Fruit fly (Drosophila melanogaster) whole organism, wandering third instar larva: ENCODE data around the gene CG32246.

Experiments
- Abd-B ChIP-seq: fragments of >200 bp; optimal IDR thresholded peaks from 2 replicates; lab custom pipeline; 2017; ENCODE audit warnings: missing biosample characterization, missing genetic modification characterization
- CG32264 ChIP-seq: fragments of 200-800 bp; sonication (Bioruptor generic); optimal IDR thresholded peaks from 2 replicates; lab custom pipeline; 2016; ENCODE audit warnings: missing biosample characterization, missing genetic modification characterization
- CG9705 ChIP-seq: fragments of 200-800 bp; sonication (Bioruptor generic); optimal IDR thresholded peaks from 2 replicates; lab custom pipeline; 2018; ENCODE audit warnings: missing biosample characterization, mild to moderate bottlenecking, missing genetic modification characterization
- CrebA ChIP-seq: fragments of 200-800 bp; sonication (Bioruptor generic); optimal IDR thresholded peaks from 2 replicates; lab custom pipeline; 2016; ENCODE audit warnings: missing biosample characterization, mild to moderate bottlenecking, missing genetic modification characterization, borderline replicate concordance
- Dfd ChIP-seq: fragments of >200 bp; optimal IDR thresholded peaks from 2 replicates; lab custom pipeline; 2017; ENCODE audit warnings: missing biosample characterization, missing genetic modification characterization
- Dif ChIP-seq: fragments of 200-275, 200-300 bp; sonication (Bioruptor generic); optimal IDR thresholded peaks from 2 replicates; lab custom pipeline; 2018; ENCODE audit warnings: missing biosample characterization, missing genetic modification characterization; ENCODE audit not compliant: partially characterized antibody
- GATAd ChIP-seq: sonication (Bioruptor generic); optimal IDR thresholded peaks from 2 replicates; lab custom pipeline; 2016; ENCODE audit warnings: missing biosample characterization, missing genetic modification characterization
- HLH106 ChIP-seq: fragments of 200-800 bp; optimal IDR thresholded peaks from 3 replicates; lab custom pipeline; 2019; ENCODE audit warnings: missing biosample characterization, mild to moderate bottlenecking, missing genetic modification characterization, moderate library complexity
- Hnf4 ChIP-seq: fragments of 200-800 bp; sonication (Bioruptor generic); optimal IDR thresholded peaks from 2 replicates; lab custom pipeline; 2016; ENCODE audit warnings: missing biosample characterization, mild to moderate bottlenecking, missing genetic modification characterization
- Hr78 ChIP-seq: fragments of >200 bp; optimal IDR thresholded peaks from 2 replicates; lab custom pipeline; 2017; ENCODE audit warnings: missing biosample characterization, missing genetic modification characterization
- Hr83 ChIP-seq: fragments of 200-300 bp; sonication (Bioruptor generic); optimal IDR thresholded peaks from 2 replicates; lab custom pipeline; 2016; ENCODE audit warnings: missing biosample characterization, mild to moderate bottlenecking, missing genetic modification characterization, moderate library complexity; ENCODE audit not compliant: poor library complexity, severe bottlenecking
- Jra ChIP-seq: sonication (Bioruptor generic); optimal IDR thresholded peaks from 2 replicates; lab custom pipeline; 2016; ENCODE audit warnings: missing biosample characterization, missing genetic modification characterization
- Mio ChIP-seq: sonication (Bioruptor generic); optimal IDR thresholded peaks from 2 replicates; lab custom pipeline; 2016; ENCODE audit warnings: missing biosample characterization, missing genetic modification characterization
- Myc ChIP-seq: fragments of >200 bp; optimal IDR thresholded peaks from 2 replicates; lab custom pipeline; 2017
- N ChIP-seq: fragments of >200 bp; optimal IDR thresholded peaks from 2 replicates; lab custom pipeline; 2018; ENCODE audit warnings: missing biosample characterization, missing external identifiers, missing genetic modification characterization
- OdsH ChIP-seq: fragments of 200-800 bp; sonication (Bioruptor generic); optimal IDR thresholded peaks from 2 replicates; lab custom pipeline; 2016; ENCODE audit warnings: missing biosample characterization, mild to moderate bottlenecking, missing genetic modification characterization
- Rel ChIP-seq, 2 experiments: fragments of 200-800 bp; sonication (Bioruptor generic) in 1 of 2; optimal IDR thresholded peaks; 2 replicates in 1 of 2; 3 replicates in 1 of 2; lab custom pipeline; 2016 to 2019; ENCODE audit warnings: mild to moderate bottlenecking in 2 of 2, missing biosample characterization in 2 of 2, missing genetic modification characterization in 2 of 2, moderate library complexity in 1 of 2
- Sp1 ChIP-seq: fragments of 200-800 bp; sonication (Bioruptor generic); optimal IDR thresholded peaks from 3 replicates; lab custom pipeline; 2019; ENCODE audit warnings: missing biosample characterization, mild to moderate bottlenecking, missing genetic modification characterization, moderate library complexity
- Vsx2 ChIP-seq: fragments of 200-300, 225-300 bp; sonication (Bioruptor generic); optimal IDR thresholded peaks from 2 replicates; lab custom pipeline; 2018; ENCODE audit warnings: missing biosample characterization, missing genetic modification characterization; ENCODE audit not compliant: partially characterized antibody
- br ChIP-seq: fragments of 200-800 bp; sonication (Bioruptor generic); optimal IDR thresholded peaks from 2 replicates; lab custom pipeline; 2016; ENCODE audit warnings: missing biosample characterization, missing genetic modification characterization
- brk ChIP-seq: fragments of 200-800 bp; sonication (Bioruptor generic); optimal IDR thresholded peaks from 2 replicates; lab custom pipeline; 2016; ENCODE audit warnings: missing biosample characterization, mild to moderate bottlenecking, missing genetic modification characterization
- dl ChIP-seq, 2 experiments: fragments of 175-275, 200-275 bp in 1 of 2; fragments of 200-275 bp in 1 of 2; sonication (Bioruptor generic); optimal IDR thresholded peaks; lab custom pipeline; 2018; ENCODE audit warnings: mild to moderate bottlenecking in 2 of 2, missing biosample characterization in 2 of 2, missing genetic modification characterization in 2 of 2, moderate library complexity in 2 of 2; ENCODE audit not compliant: partially characterized antibody in 2 of 2, insufficient read depth in 1 of 2
- dmrt93B ChIP-seq: fragments of 200-800 bp; sonication (Bioruptor generic); optimal IDR thresholded peaks from 2 replicates; lab custom pipeline; 2018; ENCODE audit warnings: missing biosample characterization, mild to moderate bottlenecking, missing genetic modification characterization
- dsf ChIP-seq: sonication (Bioruptor generic); optimal IDR thresholded peaks from 2 replicates; lab custom pipeline; 2016; ENCODE audit warnings: missing biosample characterization, missing genetic modification characterization, borderline replicate concordance
- ey ChIP-seq: fragments of 200-800 bp; sonication (Bioruptor generic); optimal IDR thresholded peaks from 2 replicates; lab custom pipeline; 2016; ENCODE audit warnings: missing biosample characterization, missing genetic modification characterization
- foxo ChIP-seq, 2 experiments: fragments of 200-800 bp; sonication (Bioruptor generic); optimal IDR thresholded peaks; 2 replicates in 1 of 2; 3 replicates in 1 of 2; lab custom pipeline; 2016 to 2017; ENCODE audit warnings: missing biosample characterization in 2 of 2, missing genetic modification characterization in 2 of 2
- fru ChIP-seq: fragments of 200-800 bp; sonication (Bioruptor generic); optimal IDR thresholded peaks from 3 replicates; lab custom pipeline; 2016; ENCODE audit warnings: missing biosample characterization, mild to moderate bottlenecking, missing genetic modification characterization
- h ChIP-seq: fragments of 200-800 bp; sonication (Bioruptor generic); optimal IDR thresholded peaks from 3 replicates; lab custom pipeline; 2016; ENCODE audit warnings: missing biosample characterization, mild to moderate bottlenecking, missing genetic modification characterization
- jim ChIP-seq: fragments of 175-275, 200-325 bp; sonication (Bioruptor generic); optimal IDR thresholded peaks from 2 replicates; lab custom pipeline; 2016; ENCODE audit warnings: missing biosample characterization, mild to moderate bottlenecking, missing genetic modification characterization
- lola ChIP-seq: fragments of >200 bp; optimal IDR thresholded peaks from 2 replicates; lab custom pipeline; 2017; ENCODE audit warnings: missing biosample characterization, missing genetic modification characterization
- pan ChIP-seq: fragments of >200 bp; optimal IDR thresholded peaks from 2 replicates; lab custom pipeline; 2017
- psq ChIP-seq: fragments of 200-800 bp; sonication (Bioruptor generic); optimal IDR thresholded peaks from 3 replicates; lab custom pipeline; 2017; ENCODE audit warnings: missing biosample characterization, mild to moderate bottlenecking, missing genetic modification characterization, moderate library complexity
- rgr ChIP-seq: fragments of 200-800 bp; sonication (Bioruptor generic); optimal IDR thresholded peaks from 3 replicates; lab custom pipeline; 2016; ENCODE audit warnings: missing biosample characterization, mild to moderate bottlenecking, missing genetic modification characterization
- sage ChIP-seq: fragments of 200-800 bp; sonication (Bioruptor generic); optimal IDR thresholded peaks from 2 replicates; lab custom pipeline; 2016; ENCODE audit warnings: missing biosample characterization, mild to moderate bottlenecking, missing genetic modification characterization
- sv ChIP-seq: fragments of 200-800 bp; sonication (Bioruptor generic); optimal IDR thresholded peaks from 3 replicates; lab custom pipeline; 2016; ENCODE audit warnings: missing biosample characterization, missing genetic modification characterization
- tai ChIP-seq: sonication (Bioruptor generic); optimal IDR thresholded peaks from 2 replicates; lab custom pipeline; 2016; ENCODE audit warnings: missing biosample characterization, missing genetic modification characterization
- usp ChIP-seq: fragments of >200 bp; optimal IDR thresholded peaks from 2 replicates; lab custom pipeline; 2017; ENCODE audit warnings: missing biosample characterization, missing genetic modification characterization
- woc ChIP-seq: sonication (Bioruptor generic); optimal IDR thresholded peaks from 2 replicates; lab custom pipeline; 2016; ENCODE audit warnings: missing biosample characterization, mild to moderate bottlenecking, missing genetic modification characterization

CG32246 gene

dm6 chr3L:4624371-4625154, 3.5 kb downstream of the CG32246 start:
- TF ChIP-seq N (GFP tag; lab: Kevin White, UChicago) (no peak), Sp1 (GFP tag; lab: Kevin White, UChicago) (peak; percentile 44), psq (GFP tag; lab: Kevin White, UChicago) (peak; percentile 81), dsf (no peak), dl (GFP tag; optimal IDR thresholded peaks at IDR 0.05; lab: Kevin White, UChicago; ENCODE audit: insufficient read depth in 1 of 2, partially characterized antibody in 2 of 2) (peak in 1 of 2 experiments; percentile 5), Dif (GFP tag; lab: Kevin White, UChicago) (peak; percentile 50), CG9705 (GFP tag; lab: Kevin White, UChicago) (no peak), Jra (GFP tag; lab: Kevin White, UChicago) (no peak), Hr83 (no peak), foxo (GFP tag; optimal IDR thresholded peaks at IDR 0.05; lab: Kevin White, UChicago) (peak in 1 of 2 experiments; percentile 65), woc (GFP tag; lab: Kevin White, UChicago) (peak; percentile 60), jim (GFP tag; lab: Kevin White, UChicago) (no peak), Dfd (GFP tag; lab: Kevin White, UChicago) (no peak), CG32264 (GFP tag; lab: Kevin White, UChicago) (no peak), usp (no peak), lola (GFP tag; lab: Kevin White, UChicago) (no peak), brk (GFP tag; lab: Kevin White, UChicago) (no peak), Myc (no peak), Rel (GFP tag; optimal IDR thresholded peaks at IDR 0.05; lab: Kevin White, UChicago) (no peak), Rel (tag; optimal IDR thresholded peaks at IDR 0.05; lab: Kevin White, UChicago) (no peak), GATAd (GFP tag; lab: Kevin White, UChicago) (no peak), Vsx2 (GFP tag; lab: Kevin White, UChicago) (peak; percentile 61), tai (GFP tag; lab: Kevin White, UChicago) (no peak), h (GFP tag; lab: Kevin White, UChicago) (peak; percentile 73), pan (lab: Kevin White, UChicago) (no peak), ey (peak; percentile 74), rgr (GFP tag; lab: Kevin White, UChicago) (peak; percentile 40), fru (GFP tag; lab: Kevin White, UChicago) (peak; percentile 63), sv (GFP tag; lab: Kevin White, UChicago) (peak; percentile 86), Abd-B (GFP tag; lab: Kevin White, UChicago) (no peak), OdsH (peak; percentile 42), Mio (GFP tag; lab: Kevin White, UChicago) (no peak), br (GFP tag; lab: Kevin White, UChicago) (peak; percentile 1), dmrt93B (no peak), sage (GFP tag; lab: Kevin White, UChicago) (no peak), HLH106 (peak; percentile 31), Hr78 (GFP tag; lab: Kevin White, UChicago) (no peak), CrebA (GFP tag; lab: Kevin White, UChicago) (no peak), Hnf4 (GFP tag; lab: Kevin White, UChicago) (peak; percentile 20)
